Worm (Caenorhabditis elegans) whole organism, young adult: ENCODE measurements around the gene Y75B8A.31.

Experiments used
- B0019.2 ChIP-seq: fragments of 200-800 bp; sonication (Bioruptor generic); conservative IDR thresholded peaks from 2 replicates; pipeline ENCODE4 v1.3.6; 2022; ENCODE audit warnings: missing genetic modification reagents, missing genetic modification characterization, missing compliant biosample characterization
- C17E4.6 ChIP-seq: fragments of 200-800 bp; sonication (Bioruptor generic); IDR thresholded peaks from 2 replicates; pipeline ENCODE4 v1.3.6; 2022; ENCODE audit warnings: missing genetic modification reagents, missing genetic modification characterization, missing compliant biosample characterization
- F10E7.11 ChIP-seq: sonication (generic microtip); optimal IDR thresholded peaks from 2 replicates; lab custom pipeline; 2017; ENCODE audit warnings: mild to moderate bottlenecking, missing genetic modification characterization, moderate library complexity, missing compliant biosample characterization
- F22D6.2 ChIP-seq: sonication (generic microtip); optimal IDR thresholded peaks from 2 replicates; lab custom pipeline; 2016; ENCODE audit warnings: mild to moderate bottlenecking, missing genetic modification characterization, missing compliant biosample characterization
- F23B12.7 ChIP-seq: sonication (generic microtip); optimal IDR thresholded peaks from 2 replicates; lab custom pipeline; 2017; ENCODE audit warnings: missing genetic modification characterization, mild to moderate bottlenecking, missing compliant biosample characterization, antibody characterized with exemption, moderate library complexity; ENCODE audit not compliant: insufficient read depth
- F33H1.4 ChIP-seq: fragments of 200-800 bp; sonication (Bioruptor generic); IDR thresholded peaks from 2 replicates; pipeline ENCODE4 v1.3.6; 2022; ENCODE audit warnings: missing genetic modification reagents, missing genetic modification characterization, missing compliant biosample characterization
- F52B5.7 ChIP-seq: sonication (generic microtip); optimal IDR thresholded peaks from 2 replicates; lab custom pipeline; 2016; ENCODE audit warnings: mild to moderate bottlenecking, missing genetic modification characterization, missing compliant biosample characterization
- F55B11.4 ChIP-seq: sonication (generic microtip); optimal IDR thresholded peaks from 2 replicates; lab custom pipeline; 2016; ENCODE audit warnings: missing compliant biosample characterization, missing genetic modification characterization, borderline replicate concordance; ENCODE audit not compliant: insufficient read depth
- K11D2.4 ChIP-seq: fragments of 200-800 bp; sonication (Bioruptor generic); IDR thresholded peaks from 2 replicates; pipeline ENCODE4 v1.3.6; 2022; ENCODE audit warnings: missing genetic modification reagents, missing genetic modification characterization, missing compliant biosample characterization
- K12H6.12 ChIP-seq: fragments of 200-800 bp; sonication (Bioruptor generic); optimal IDR thresholded peaks from 2 replicates; lab custom pipeline; 2018; ENCODE audit warnings: mild to moderate bottlenecking, missing genetic modification characterization, missing compliant biosample characterization
- T07F8.4 ChIP-seq: sonication (generic microtip); optimal IDR thresholded peaks from 2 replicates; lab custom pipeline; 2016; ENCODE audit warnings: mild to moderate bottlenecking, missing genetic modification characterization, moderate library complexity, missing compliant biosample characterization
- T26A5.8 ChIP-seq: sonication (generic microtip); optimal IDR thresholded peaks from 2 replicates; lab custom pipeline; 2016; ENCODE audit warnings: missing genetic modification characterization, missing compliant biosample characterization
- akir-1 ChIP-seq: fragments of 200-800 bp; sonication (Bioruptor generic); optimal IDR thresholded peaks from 2 replicates; lab custom pipeline; 2018; ENCODE audit warnings: mild to moderate bottlenecking, missing genetic modification characterization, moderate library complexity, missing compliant biosample characterization
- athp-1 ChIP-seq: sonication (generic microtip); optimal IDR thresholded peaks from 2 replicates; lab custom pipeline; 2017; ENCODE audit warnings: mild to moderate bottlenecking, missing genetic modification characterization, missing compliant biosample characterization
- ceh-40 ChIP-seq: fragments of 200-800 bp; sonication (Bioruptor generic); IDR thresholded peaks from 2 replicates; pipeline ENCODE4 v1.3.6; 2022; ENCODE audit warnings: missing genetic modification characterization, missing compliant biosample characterization
- ceh-58 ChIP-seq: fragments of 200-800 bp; sonication (Bioruptor generic); IDR thresholded peaks from 2 replicates; pipeline ENCODE4 v1.3.6; 2022; ENCODE audit warnings: missing genetic modification characterization, missing compliant biosample characterization
- ceh-91 ChIP-seq: fragments of 200-800 bp; sonication (Bioruptor generic); IDR thresholded peaks from 2 replicates; pipeline ENCODE4 v1.3.6; 2022; ENCODE audit warnings: missing genetic modification reagents, missing genetic modification characterization, missing compliant biosample characterization
- die-1 ChIP-seq: sonication (generic microtip); optimal IDR thresholded peaks from 2 replicates; lab custom pipeline; 2016; ENCODE audit warnings: missing genotype, mild to moderate bottlenecking, missing genetic modification characterization, missing compliant biosample characterization
- dpl-1 ChIP-seq: fragments of 150-350 bp; optimal IDR thresholded peaks from 2 replicates; lab custom pipeline; 2014; ENCODE audit warnings: missing biosample characterization, missing genetic modification reagents, missing genetic modification characterization
- efl-1 ChIP-seq: fragments of 150-350 bp; optimal IDR thresholded peaks from 2 replicates; lab custom pipeline; 2014; ENCODE audit warnings: missing biosample characterization, missing genetic modification reagents, missing genetic modification characterization
- egl-18 ChIP-seq: fragments of 200-800 bp; sonication (Bioruptor generic); IDR thresholded peaks from 2 replicates; pipeline ENCODE4 v1.3.6; 2022; ENCODE audit warnings: missing genetic modification reagents, missing genetic modification characterization, missing compliant biosample characterization
- egrh-3 ChIP-seq: fragments of 200-800 bp; sonication (Bioruptor generic); IDR thresholded peaks from 2 replicates; pipeline ENCODE4 v1.3.6; 2022; ENCODE audit warnings: missing genetic modification reagents, missing genetic modification characterization, missing compliant biosample characterization
- hlh-12 ChIP-seq: sonication (generic microtip); optimal IDR thresholded peaks from 2 replicates; lab custom pipeline; 2016; ENCODE audit warnings: missing genetic modification characterization, missing compliant biosample characterization
- hmg-20 ChIP-seq: fragments of 200-800 bp; sonication (Bioruptor generic); IDR thresholded peaks from 2 replicates; pipeline ENCODE4 v1.3.6; 2022; ENCODE audit warnings: missing genetic modification reagents, missing genetic modification characterization, missing compliant biosample characterization
- hrde-1 ChIP-seq: sonication (generic microtip); optimal IDR thresholded peaks from 2 replicates; lab custom pipeline; 2016; ENCODE audit warnings: missing genetic modification characterization, mild to moderate bottlenecking, missing compliant biosample characterization, moderate library complexity, missing genotype, missing genetic modification reagents, borderline replicate concordance
- hsf-1 ChIP-seq: fragments of 200-800 bp; sonication (Bioruptor generic); IDR thresholded peaks from 2 replicates; pipeline ENCODE4 v1.3.6; 2022; ENCODE audit warnings: missing genetic modification reagents, missing genetic modification characterization, missing compliant biosample characterization
- lag-1 ChIP-seq: fragments of 200-800 bp; sonication (Bioruptor generic); IDR thresholded peaks from 2 replicates; pipeline ENCODE4 v1.3.6; 2022; ENCODE audit warnings: missing genetic modification reagents, missing genetic modification characterization, missing compliant biosample characterization
- lin-54 ChIP-seq: fragments of 200-800 bp; sonication (Bioruptor generic); optimal IDR thresholded peaks from 2 replicates; lab custom pipeline; 2018; ENCODE audit warnings: mild to moderate bottlenecking, missing genetic modification characterization, missing compliant biosample characterization
- lsl-1 ChIP-seq: fragments of 200-800 bp; sonication (Bioruptor generic); optimal IDR thresholded peaks from 2 replicates; lab custom pipeline; 2018; ENCODE audit warnings: mild to moderate bottlenecking, missing genetic modification characterization, moderate library complexity, missing compliant biosample characterization
- lsy-27 ChIP-seq: sonication (generic microtip); optimal IDR thresholded peaks from 2 replicates; lab custom pipeline; 2017; ENCODE audit warnings: missing genetic modification characterization, mild to moderate bottlenecking, missing compliant biosample characterization, antibody characterized with exemption, missing genotype, borderline replicate concordance; ENCODE audit not compliant: insufficient read depth
- madf-8 ChIP-seq: fragments of 200-800 bp; sonication (Bioruptor generic); conservative IDR thresholded peaks from 2 replicates; pipeline ENCODE4 v1.3.6; 2022; ENCODE audit warnings: missing genetic modification reagents, missing genetic modification characterization, missing compliant biosample characterization
- mcd-1 ChIP-seq: fragments of 200-800 bp; sonication (Bioruptor generic); IDR thresholded peaks from 2 replicates; pipeline ENCODE4 v1.3.6; 2022; ENCODE audit warnings: missing genetic modification reagents, missing genetic modification characterization, missing compliant biosample characterization
- mxl-1 ChIP-seq: sonication (generic microtip); optimal IDR thresholded peaks from 2 replicates; lab custom pipeline; 2016; ENCODE audit warnings: missing genetic modification characterization, missing compliant biosample characterization
- nfya-2 ChIP-seq: fragments of 200-800 bp; sonication (Bioruptor generic); IDR thresholded peaks from 2 replicates; pipeline ENCODE4 v1.3.6; 2022; ENCODE audit warnings: missing genetic modification reagents, missing genetic modification characterization, missing compliant biosample characterization
- nfyb-1 ChIP-seq: fragments of 200-800 bp; sonication (Bioruptor generic); IDR thresholded peaks from 2 replicates; pipeline ENCODE4 v1.3.6; 2022; ENCODE audit warnings: missing genetic modification reagents, missing genetic modification characterization, missing compliant biosample characterization
- nhr-120 ChIP-seq: fragments of 200-800 bp; sonication (Bioruptor generic); IDR thresholded peaks from 2 replicates; pipeline ENCODE4 v1.3.6; 2022; ENCODE audit warnings: missing genetic modification characterization, missing compliant biosample characterization
- nhr-179 ChIP-seq: sonication (generic microtip); optimal IDR thresholded peaks from 2 replicates; lab custom pipeline; 2016; ENCODE audit warnings: mild to moderate bottlenecking, missing genetic modification characterization, missing compliant biosample characterization
- nhr-80 ChIP-seq: sonication (generic microtip); optimal IDR thresholded peaks from 2 replicates; lab custom pipeline; 2016; ENCODE audit warnings: missing genetic modification characterization, missing compliant biosample characterization
- rpc-1 ChIP-seq, 2 experiments: fragments of 150-350 bp in 1 of 2; sonication (generic microtip) in 1 of 2; optimal IDR thresholded peaks; 2 replicates each; lab custom pipeline; 2014 to 2018; ENCODE audit warnings: missing biosample characterization in 1 of 2, missing genetic modification characterization in 1 of 2, missing genetic modification reagents in 1 of 2, missing genotype in 1 of 2
- snpc-1.3 ChIP-seq: sonication (generic microtip); optimal IDR thresholded peaks from 2 replicates; lab custom pipeline; 2017; ENCODE audit warnings: missing genetic modification characterization, mild to moderate bottlenecking, missing compliant biosample characterization, antibody characterized with exemption, moderate library complexity, missing genotype, missing genetic modification reagents; ENCODE audit not compliant: insufficient read depth
- snpc-3.4 ChIP-seq: sonication (generic microtip); optimal IDR thresholded peaks from 2 replicates; lab custom pipeline; 2017; ENCODE audit warnings: missing genetic modification characterization, mild to moderate bottlenecking, missing compliant biosample characterization, antibody characterized with exemption, moderate library complexity, missing genotype, missing genetic modification reagents
- sptf-2 ChIP-seq: fragments of 200-800 bp; sonication (Bioruptor generic); optimal IDR thresholded peaks from 2 replicates; lab custom pipeline; 2018; ENCODE audit warnings: mild to moderate bottlenecking, missing genetic modification characterization, missing compliant biosample characterization
- tlf-1 ChIP-seq: fragments of 200-800 bp; sonication (Bioruptor generic); optimal IDR thresholded peaks from 2 replicates; lab custom pipeline; 2018; ENCODE audit warnings: mild to moderate bottlenecking, missing genetic modification characterization, missing compliant biosample characterization
- ztf-18 ChIP-seq: sonication (generic microtip); optimal IDR thresholded peaks from 2 replicates; lab custom pipeline; 2016; ENCODE audit warnings: missing genotype, mild to moderate bottlenecking, missing genetic modification characterization, missing compliant biosample characterization
- ztf-26 ChIP-seq: sonication (generic microtip); optimal IDR thresholded peaks from 2 replicates; lab custom pipeline; 2017; ENCODE audit warnings: missing genetic modification characterization, missing compliant biosample characterization
- ztf-28 ChIP-seq: fragments of 200-800 bp; sonication (Bioruptor generic); IDR thresholded peaks from 2 replicates; pipeline ENCODE4 v1.3.6; 2022; ENCODE audit warnings: missing genetic modification reagents, missing genetic modification characterization, missing compliant biosample characterization
- ztf-3 ChIP-seq: fragments of 200-800 bp; sonication (Bioruptor generic); optimal IDR thresholded peaks from 2 replicates; lab custom pipeline; 2018; ENCODE audit warnings: mild to moderate bottlenecking, missing genetic modification characterization, missing compliant biosample characterization
- ztf-6 ChIP-seq: fragments of 200-800 bp; sonication (Bioruptor generic); IDR thresholded peaks from 2 replicates; pipeline ENCODE4 v1.3.6; 2022; ENCODE audit warnings: missing genetic modification reagents, missing genetic modification characterization, missing compliant biosample characterization

The Y75B8A.31 gene

DNA sequence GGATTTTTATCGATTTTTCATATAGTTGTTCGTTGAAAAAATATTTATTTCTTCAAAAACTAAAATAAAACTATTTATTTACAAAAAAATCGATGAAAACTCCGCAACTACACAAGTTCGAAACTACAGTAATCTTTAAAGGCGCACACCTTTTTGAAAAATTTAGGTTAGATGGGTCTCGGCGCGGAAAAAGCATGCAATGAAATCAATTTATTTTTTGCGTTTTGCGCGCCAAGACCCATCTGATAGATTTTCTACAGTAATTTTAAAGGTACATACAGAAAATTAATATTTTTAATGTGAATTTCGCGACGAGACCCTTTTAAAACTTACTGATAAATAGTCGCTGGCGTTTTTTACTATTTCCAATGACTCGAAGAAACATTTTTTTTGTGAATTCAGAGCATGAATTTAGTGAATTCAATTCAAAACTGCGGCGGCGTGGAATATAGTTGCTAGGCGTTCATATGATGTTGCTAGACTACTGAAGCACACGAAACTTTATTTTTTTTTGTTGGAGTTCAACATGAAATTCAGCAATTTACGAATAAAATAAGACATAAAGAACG, 15.6 kb downstream of the Y75B8A.31 start, which contains the start of gene Y75B8A.33 (continued):
- TF ChIP-seq hlh-12 (tag; lab: Kevin White, UChicago) = no peak
- peak; percentile 25 for TF ChIP-seq dpl-1 (GFP tag; lab: Kevin White, UChicago)
- no peak for TF ChIP-seq egrh-3 (GFP tag; lab: Robert Waterston, UW)
- no peak for TF ChIP-seq T07F8.4 (tag; lab: Kevin White, UChicago)
- TF ChIP-seq efl-1 = peak; percentile 86
- no peak for TF ChIP-seq snpc-1.3 (tag; lab: Kevin White, UChicago)
- TF ChIP-seq ztf-3 (GFP tag; lab: Kevin White, UChicago) = no peak
- TF ChIP-seq ztf-6 (GFP tag; lab: Robert Waterston, UW) = no peak
- no peak for TF ChIP-seq ztf-26 (tag; lab: Kevin White, UChicago)
- 0 out of 2 replicates have a peak, but pooled peaks have one; percentile 14 for TF ChIP-seq hsf-1 (GFP tag; lab: Robert Waterston, UW)
- no peak for TF ChIP-seq F10E7.11
- peak; percentile 79 for TF ChIP-seq ceh-91 (GFP tag; lab: Robert Waterston, UW)
- TF ChIP-seq K11D2.4 (GFP tag; lab: Robert Waterston, UW) = no peak
- TF ChIP-seq sptf-2 = no peak
- no peak for TF ChIP-seq F23B12.7 (tag; lab: Kevin White, UChicago)
- no peak for TF ChIP-seq K12H6.12 (tag; lab: Kevin White, UChicago)
- TF ChIP-seq akir-1 (GFP tag; lab: Kevin White, UChicago) = no peak
- no peak for TF ChIP-seq egl-18 (GFP tag; lab: Robert Waterston, UW)
- no peak for TF ChIP-seq ztf-28 (GFP tag; lab: Robert Waterston, UW)
- peak; percentile 12; the same call in 1 of the 2 replicates for TF ChIP-seq mcd-1 (GFP tag; lab: Robert Waterston, UW)
- peak; percentile 5 for TF ChIP-seq tlf-1 (GFP tag; lab: Kevin White, UChicago)
- TF ChIP-seq hmg-20 (GFP tag; lab: Robert Waterston, UW) = no peak
- no peak for TF ChIP-seq F55B11.4
- no peak for TF ChIP-seq nhr-179 (tag; lab: Kevin White, UChicago)
- no peak for TF ChIP-seq lag-1 (GFP tag; lab: Robert Waterston, UW)
- TF ChIP-seq die-1 = no peak
- no peak for TF ChIP-seq mxl-1
- no peak for TF ChIP-seq nhr-80 (tag; lab: Kevin White, UChicago)
- TF ChIP-seq lsl-1 (GFP tag; lab: Kevin White, UChicago) = peak; percentile 86
- TF ChIP-seq rpc-1 (optimal IDR thresholded peaks at IDR 0.05; lab: Kevin White, UChicago) = no peak
- TF ChIP-seq rpc-1 (tag; optimal IDR thresholded peaks at IDR 0.05; lab: Kevin White, UChicago) = no peak
- TF ChIP-seq nfyb-1 (GFP tag; lab: Robert Waterston, UW) = no peak
- TF ChIP-seq madf-8 (GFP tag; lab: Robert Waterston, UW) = peak; percentile 79
- 0 out of 2 replicates have a peak, but pooled peaks have one; percentile 17 for TF ChIP-seq B0019.2 (GFP tag; lab: Robert Waterston, UW)
- no peak for TF ChIP-seq nhr-120 (GFP tag; lab: Robert Waterston, UW)
- no peak for TF ChIP-seq C17E4.6 (GFP tag; lab: Robert Waterston, UW)
- no peak for TF ChIP-seq ztf-18 (tag; lab: Kevin White, UChicago)
- TF ChIP-seq snpc-3.4 (tag; lab: Kevin White, UChicago) = no peak
- TF ChIP-seq F52B5.7 (tag; lab: Kevin White, UChicago) = no peak
- TF ChIP-seq F22D6.2 (tag; lab: Kevin White, UChicago) = no peak
- peak; percentile 42 for TF ChIP-seq athp-1
- TF ChIP-seq ceh-40 (GFP tag; lab: Robert Waterston, UW) = no peak
- no peak for TF ChIP-seq nfya-2 (GFP tag; lab: Robert Waterston, UW)
- TF ChIP-seq ceh-58 (GFP tag; lab: Robert Waterston, UW) = no peak
- TF ChIP-seq lsy-27 (tag; lab: Kevin White, UChicago) = no peak
- peak; percentile 35 for TF ChIP-seq hrde-1
- TF ChIP-seq F33H1.4 (GFP tag; lab: Robert Waterston, UW) = peak; percentile 66
- peak; percentile 32 for TF ChIP-seq lin-54
- TF ChIP-seq T26A5.8 (tag; lab: Kevin White, UChicago) = no peak
